Worm (Caenorhabditis elegans) whole organism, young adult: ENCODE data around the gene elo-1.

Experiments used
- D2030.7 ChIP-seq: fragments of 200-800 bp; sonication (Bioruptor generic); IDR thresholded peaks from 2 replicates; pipeline ENCODE4 v1.3.6; 2022; ENCODE audit warnings: missing genetic modification reagents, missing genetic modification characterization, missing compliant biosample characterization
- F23B12.7 ChIP-seq: sonication (generic microtip); optimal IDR thresholded peaks from 2 replicates; lab custom pipeline; 2017; ENCODE audit warnings: missing genetic modification characterization, mild to moderate bottlenecking, missing compliant biosample characterization, antibody characterized with exemption, moderate library complexity; ENCODE audit not compliant: insufficient read depth
- F39B2.1 ChIP-seq: fragments of 200-800 bp; sonication (Bioruptor generic); IDR thresholded peaks from 2 replicates; pipeline ENCODE4 v1.3.6; 2022; ENCODE audit warnings: missing genetic modification reagents, missing genetic modification characterization, missing compliant biosample characterization
- F55B11.4 ChIP-seq: sonication (generic microtip); optimal IDR thresholded peaks from 2 replicates; lab custom pipeline; 2016; ENCODE audit warnings: missing compliant biosample characterization, missing genetic modification characterization, borderline replicate concordance; ENCODE audit not compliant: insufficient read depth
- F57A8.1 ChIP-seq: fragments of 200-800 bp; sonication (Bioruptor generic); optimal IDR thresholded peaks from 2 replicates; lab custom pipeline; 2018; ENCODE audit warnings: mild to moderate bottlenecking, missing genetic modification characterization, moderate library complexity, missing compliant biosample characterization
- F57C9.4 ChIP-seq: sonication (generic microtip); optimal IDR thresholded peaks from 2 replicates; lab custom pipeline; 2017; ENCODE audit warnings: mild to moderate bottlenecking, missing genetic modification characterization, missing compliant biosample characterization
- K11D2.4 ChIP-seq: fragments of 200-800 bp; sonication (Bioruptor generic); IDR thresholded peaks from 2 replicates; pipeline ENCODE4 v1.3.6; 2022; ENCODE audit warnings: missing genetic modification reagents, missing genetic modification characterization, missing compliant biosample characterization
- K12H6.12 ChIP-seq: fragments of 200-800 bp; sonication (Bioruptor generic); optimal IDR thresholded peaks from 2 replicates; lab custom pipeline; 2018; ENCODE audit warnings: mild to moderate bottlenecking, missing genetic modification characterization, missing compliant biosample characterization
- Y53F4B.3 ChIP-seq: fragments of 200-800 bp; sonication (Bioruptor generic); IDR thresholded peaks from 2 replicates; pipeline ENCODE4 v1.3.6; 2022; ENCODE audit warnings: missing genetic modification reagents, missing genetic modification characterization, missing compliant biosample characterization
- Y53G8AR.9 ChIP-seq: fragments of 200-800 bp; sonication (Bioruptor generic); conservative IDR thresholded peaks from 2 replicates; pipeline ENCODE4 v1.3.6; 2022; ENCODE audit warnings: missing genetic modification reagents, missing genetic modification characterization, missing compliant biosample characterization
- Y56A3A.18 ChIP-seq: fragments of 200-800 bp; sonication (Bioruptor generic); IDR thresholded peaks from 2 replicates; pipeline ENCODE4 v1.3.6; 2022; ENCODE audit warnings: missing genetic modification reagents, missing genetic modification characterization, missing compliant biosample characterization
- atf-7 ChIP-seq: sonication (generic microtip); optimal IDR thresholded peaks from 2 replicates; lab custom pipeline; 2017; ENCODE audit warnings: mild to moderate bottlenecking, missing genetic modification characterization, missing compliant biosample characterization
- attf-3 ChIP-seq: fragments of 200-800 bp; sonication (Bioruptor generic); conservative IDR thresholded peaks from 2 replicates; pipeline ENCODE4 v1.3.6; 2022; ENCODE audit warnings: missing genetic modification reagents, missing genetic modification characterization, missing compliant biosample characterization
- attf-6 ChIP-seq: fragments of 200-800 bp; sonication (Bioruptor generic); IDR thresholded peaks from 2 replicates; pipeline ENCODE4 v1.3.6; 2022; ENCODE audit warnings: missing genetic modification reagents, missing genetic modification characterization, missing compliant biosample characterization
- cebp-2 ChIP-seq: fragments of 200-800 bp; sonication (Bioruptor generic); IDR thresholded peaks from 2 replicates; pipeline ENCODE4 v1.3.6; 2022; ENCODE audit warnings: missing genetic modification characterization, missing compliant biosample characterization
- ceh-100 ChIP-seq: fragments of 200-800 bp; sonication (Bioruptor generic); IDR thresholded peaks from 2 replicates; pipeline ENCODE4 v1.3.6; 2022; ENCODE audit warnings: missing genetic modification reagents, missing genetic modification characterization, missing compliant biosample characterization
- ceh-27 ChIP-seq: fragments of 200-800 bp; sonication (Bioruptor generic); optimal IDR thresholded peaks from 2 replicates; lab custom pipeline; 2018; ENCODE audit warnings: mild to moderate bottlenecking, missing genetic modification characterization, moderate library complexity, missing compliant biosample characterization
- ceh-40 ChIP-seq: fragments of 200-800 bp; sonication (Bioruptor generic); IDR thresholded peaks from 2 replicates; pipeline ENCODE4 v1.3.6; 2022; ENCODE audit warnings: missing genetic modification characterization, missing compliant biosample characterization
- dox-1 ChIP-seq: fragments of 200-800 bp; sonication (Bioruptor generic); IDR thresholded peaks from 2 replicates; pipeline ENCODE4 v1.3.6; 2022; ENCODE audit warnings: missing genetic modification reagents, missing genetic modification characterization, missing compliant biosample characterization
- dpl-1 ChIP-seq: fragments of 150-350 bp; optimal IDR thresholded peaks from 2 replicates; lab custom pipeline; 2014; ENCODE audit warnings: missing biosample characterization, missing genetic modification reagents, missing genetic modification characterization
- egl-18 ChIP-seq: fragments of 200-800 bp; sonication (Bioruptor generic); IDR thresholded peaks from 2 replicates; pipeline ENCODE4 v1.3.6; 2022; ENCODE audit warnings: missing genetic modification reagents, missing genetic modification characterization, missing compliant biosample characterization
- egrh-3 ChIP-seq: fragments of 200-800 bp; sonication (Bioruptor generic); IDR thresholded peaks from 2 replicates; pipeline ENCODE4 v1.3.6; 2022; ENCODE audit warnings: missing genetic modification reagents, missing genetic modification characterization, missing compliant biosample characterization
- ekl-4 ChIP-seq: fragments of 200-800 bp; sonication (Bioruptor generic); IDR thresholded peaks from 2 replicates; pipeline ENCODE4 v1.3.6; 2022; ENCODE audit warnings: missing genetic modification reagents, missing genetic modification characterization, missing compliant biosample characterization
- fkh-3 ChIP-seq: sonication (generic microtip); optimal IDR thresholded peaks from 2 replicates; lab custom pipeline; 2016; ENCODE audit warnings: mild to moderate bottlenecking, missing genetic modification characterization, missing compliant biosample characterization
- gei-17 ChIP-seq: fragments of 200-800 bp; sonication (Bioruptor generic); optimal IDR thresholded peaks from 2 replicates; lab custom pipeline; 2018; ENCODE audit warnings: mild to moderate bottlenecking, missing genetic modification characterization, missing compliant biosample characterization
- hsf-1 ChIP-seq: fragments of 200-800 bp; sonication (Bioruptor generic); IDR thresholded peaks from 2 replicates; pipeline ENCODE4 v1.3.6; 2022; ENCODE audit warnings: missing genetic modification reagents, missing genetic modification characterization, missing compliant biosample characterization
- lag-1 ChIP-seq: fragments of 200-800 bp; sonication (Bioruptor generic); IDR thresholded peaks from 2 replicates; pipeline ENCODE4 v1.3.6; 2022; ENCODE audit warnings: missing genetic modification reagents, missing genetic modification characterization, missing compliant biosample characterization
- let-526 ChIP-seq: fragments of 200-800 bp; sonication (Bioruptor generic); IDR thresholded peaks from 2 replicates; pipeline ENCODE4 v1.3.6; 2022; ENCODE audit warnings: missing genetic modification reagents, missing genetic modification characterization, missing compliant biosample characterization
- lin-26 ChIP-seq: fragments of 200-800 bp; sonication (Bioruptor generic); IDR thresholded peaks from 2 replicates; pipeline ENCODE4 v1.3.6; 2022; ENCODE audit warnings: missing genetic modification reagents, missing genetic modification characterization, missing compliant biosample characterization
- lir-1 ChIP-seq: fragments of 200-800 bp; sonication (Bioruptor generic); conservative IDR thresholded peaks from 2 replicates; pipeline ENCODE4 v1.3.6; 2022; ENCODE audit warnings: missing genetic modification reagents, missing genetic modification characterization, missing compliant biosample characterization
- madf-3 ChIP-seq: fragments of 200-800 bp; sonication (Bioruptor generic); IDR thresholded peaks from 2 replicates; pipeline ENCODE4 v1.3.6; 2022; ENCODE audit warnings: missing genetic modification reagents, missing genetic modification characterization, missing compliant biosample characterization
- madf-6 ChIP-seq: fragments of 200-800 bp; sonication (Bioruptor generic); IDR thresholded peaks from 2 replicates; pipeline ENCODE4 v1.3.6; 2022; ENCODE audit warnings: missing genetic modification reagents, missing genetic modification characterization, missing compliant biosample characterization
- mcd-1 ChIP-seq: fragments of 200-800 bp; sonication (Bioruptor generic); IDR thresholded peaks from 2 replicates; pipeline ENCODE4 v1.3.6; 2022; ENCODE audit warnings: missing genetic modification reagents, missing genetic modification characterization, missing compliant biosample characterization
- nhr-120 ChIP-seq: fragments of 200-800 bp; sonication (Bioruptor generic); IDR thresholded peaks from 2 replicates; pipeline ENCODE4 v1.3.6; 2022; ENCODE audit warnings: missing genetic modification characterization, missing compliant biosample characterization
- nhr-80 ChIP-seq: sonication (generic microtip); optimal IDR thresholded peaks from 2 replicates; lab custom pipeline; 2016; ENCODE audit warnings: missing genetic modification characterization, missing compliant biosample characterization
- rcor-1 ChIP-seq: fragments of 200-800 bp; sonication (Bioruptor generic); IDR thresholded peaks from 2 replicates; pipeline ENCODE4 v1.3.6; 2022; ENCODE audit warnings: missing genetic modification reagents, missing genetic modification characterization, missing compliant biosample characterization
- repo-1 ChIP-seq: sonication (generic microtip); optimal IDR thresholded peaks from 2 replicates; lab custom pipeline; 2017; ENCODE audit warnings: mild to moderate bottlenecking, missing genetic modification characterization, missing compliant biosample characterization
- snpc-3.4 ChIP-seq: sonication (generic microtip); optimal IDR thresholded peaks from 2 replicates; lab custom pipeline; 2017; ENCODE audit warnings: missing genetic modification characterization, mild to moderate bottlenecking, missing compliant biosample characterization, antibody characterized with exemption, moderate library complexity, missing genotype, missing genetic modification reagents
- snpc-4 ChIP-seq, 5 experiments: fragments of 150-350 bp in 1 of 5; sonication (generic microtip) in 4 of 5; optimal IDR thresholded peaks; 2 replicates each; lab custom pipeline; 2014 to 2018; ENCODE audit warnings: missing genetic modification characterization in 5 of 5, missing biosample characterization in 3 of 5, antibody characterized with exemption in 2 of 5, mild to moderate bottlenecking in 2 of 5, missing compliant biosample characterization in 2 of 5, missing genotype in 2 of 5, moderate library complexity in 2 of 5, missing genetic modification reagents in 1 of 5
- sptf-2 ChIP-seq: fragments of 200-800 bp; sonication (Bioruptor generic); optimal IDR thresholded peaks from 2 replicates; lab custom pipeline; 2018; ENCODE audit warnings: mild to moderate bottlenecking, missing genetic modification characterization, missing compliant biosample characterization
- tbp1 ChIP-seq: fragments of 200-800 bp; sonication (Bioruptor generic); optimal IDR thresholded peaks from 2 replicates; lab custom pipeline; 2018; ENCODE audit warnings: mild to moderate bottlenecking, missing genetic modification characterization, missing compliant biosample characterization
- tbx-9 ChIP-seq: sonication (generic microtip); optimal IDR thresholded peaks from 2 replicates; lab custom pipeline; 2016; ENCODE audit warnings: borderline replicate concordance, missing genetic modification characterization, inconsistent platforms, missing compliant biosample characterization
- unc-130 ChIP-seq: sonication (generic microtip); optimal IDR thresholded peaks from 2 replicates; lab custom pipeline; 2016; ENCODE audit warnings: missing genetic modification reagents, missing genetic modification characterization, missing compliant biosample characterization
- xnd-1 ChIP-seq: sonication (generic microtip); optimal IDR thresholded peaks from 2 replicates; lab custom pipeline; 2016; ENCODE audit warnings: missing genotype, missing genetic modification reagents, missing genetic modification characterization, missing compliant biosample characterization
- ztf-18 ChIP-seq: sonication (generic microtip); optimal IDR thresholded peaks from 2 replicates; lab custom pipeline; 2016; ENCODE audit warnings: missing genotype, mild to moderate bottlenecking, missing genetic modification characterization, missing compliant biosample characterization
- ztf-28 ChIP-seq: fragments of 200-800 bp; sonication (Bioruptor generic); IDR thresholded peaks from 2 replicates; pipeline ENCODE4 v1.3.6; 2022; ENCODE audit warnings: missing genetic modification reagents, missing genetic modification characterization, missing compliant biosample characterization

The elo-1 gene

ce11 chrIV:9477135-9477928, 48.8 kb upstream of the elo-1 start, which contains the start of gene wrt-3 (continued):
- TF ChIP-seq egl-18 (GFP tag; lab: Robert Waterston, UW) (peak; percentile 62; the same call in 1 of the 2 replicates), repo-1 (tag; lab: Kevin White, UChicago) (peak; percentile 91), K11D2.4 (GFP tag; lab: Robert Waterston, UW) (no peak), fkh-3 (tag; lab: Kevin White, UChicago) (peak; percentile 98), Y53G8AR.9 (no peak; the same call in 1 of the 2 replicates), cebp-2 (GFP tag; lab: Robert Waterston, UW) (peak; percentile 95), sptf-2 (GFP tag; lab: Kevin White, UChicago) (peak; percentile 83), tbp1 (GFP tag; lab: Kevin White, UChicago) (peak; percentile 100), dpl-1 (GFP tag; lab: Kevin White, UChicago) (peak; percentile 19), ztf-18 (tag; lab: Kevin White, UChicago) (peak; percentile 81), ekl-4 (GFP tag; lab: Robert Waterston, UW) (no peak; the same call in 1 of the 2 replicates), tbx-9 (tag; lab: Kevin White, UChicago) (peak; percentile 62), lag-1 (no peak), xnd-1 (tag; lab: Kevin White, UChicago) (peak; percentile 5), hsf-1 (GFP tag; lab: Robert Waterston, UW) (peak; percentile 55; the same call in 1 of the 2 replicates), nhr-120 (GFP tag; lab: Robert Waterston, UW) (0 out of 2 replicates have a peak, but pooled peaks have one; percentile 82), let-526 (GFP tag; lab: Robert Waterston, UW) (no peak), atf-7 (tag; lab: Kevin White, UChicago) (peak; percentile 66), D2030.7 (GFP tag; lab: Robert Waterston, UW) (peak; percentile 73), madf-3 (GFP tag; lab: Robert Waterston, UW) (peak; percentile 84), rcor-1 (GFP tag; lab: Robert Waterston, UW) (peak; percentile 77), unc-130 (GFP tag; lab: Kevin White, UChicago) (peak; percentile 62), madf-6 (no peak), attf-3 (GFP tag; lab: Robert Waterston, UW) (0 out of 2 replicates have a peak, but pooled peaks have one; percentile 52), egrh-3 (GFP tag; lab: Robert Waterston, UW) (no peak; the same call in 1 of the 2 replicates), ceh-27 (GFP tag; lab: Kevin White, UChicago) (no peak), K12H6.12 (tag; lab: Kevin White, UChicago) (peak; percentile 56), F23B12.7 (tag; lab: Kevin White, UChicago) (peak; percentile 53), F57A8.1 (GFP tag; lab: Kevin White, UChicago) (peak; percentile 88), ceh-40 (GFP tag; lab: Robert Waterston, UW) (peak; percentile 90), snpc-4 (GFP tag; optimal IDR thresholded peaks at IDR 0.05; lab: Kevin White, UChicago) (peak; percentile 87), snpc-4 (tag; optimal IDR thresholded peaks at IDR 0.05; lab: Kevin White, UChicago) (peak; percentile 79 to 89 (median 86)), ztf-28 (GFP tag; lab: Robert Waterston, UW) (0 out of 2 replicates have a peak, but pooled peaks have one; percentile 33), lir-1 (GFP tag; lab: Robert Waterston, UW) (no peak), ceh-100 (GFP tag; lab: Robert Waterston, UW) (no peak; the same call in 1 of the 2 replicates), nhr-80 (tag; lab: Kevin White, UChicago) (peak; percentile 50), F57C9.4 (tag; lab: Kevin White, UChicago) (peak; percentile 48), Y53F4B.3 (GFP tag; lab: Robert Waterston, UW) (no peak), gei-17 (GFP tag; lab: Kevin White, UChicago) (no peak), attf-6 (peak; percentile 87), Y56A3A.18 (GFP tag; lab: Robert Waterston, UW) (no peak; the same call in 1 of the 2 replicates), F39B2.1 (GFP tag; lab: Robert Waterston, UW) (0 out of 2 replicates have a peak, but pooled peaks have one; percentile 63), dox-1 (GFP tag; lab: Robert Waterston, UW) (no peak), mcd-1 (GFP tag; lab: Robert Waterston, UW) (no peak; the same call in 1 of the 2 replicates), F55B11.4 (tag; lab: Kevin White, UChicago) (no peak), lin-26 (GFP tag; lab: Robert Waterston, UW) (peak; percentile 98), snpc-3.4 (tag; lab: Kevin White, UChicago) (peak; percentile 92)
